Fruit fly (Drosophila melanogaster): ENCODE measurements around the gene colt.

colt gene

DNA sequence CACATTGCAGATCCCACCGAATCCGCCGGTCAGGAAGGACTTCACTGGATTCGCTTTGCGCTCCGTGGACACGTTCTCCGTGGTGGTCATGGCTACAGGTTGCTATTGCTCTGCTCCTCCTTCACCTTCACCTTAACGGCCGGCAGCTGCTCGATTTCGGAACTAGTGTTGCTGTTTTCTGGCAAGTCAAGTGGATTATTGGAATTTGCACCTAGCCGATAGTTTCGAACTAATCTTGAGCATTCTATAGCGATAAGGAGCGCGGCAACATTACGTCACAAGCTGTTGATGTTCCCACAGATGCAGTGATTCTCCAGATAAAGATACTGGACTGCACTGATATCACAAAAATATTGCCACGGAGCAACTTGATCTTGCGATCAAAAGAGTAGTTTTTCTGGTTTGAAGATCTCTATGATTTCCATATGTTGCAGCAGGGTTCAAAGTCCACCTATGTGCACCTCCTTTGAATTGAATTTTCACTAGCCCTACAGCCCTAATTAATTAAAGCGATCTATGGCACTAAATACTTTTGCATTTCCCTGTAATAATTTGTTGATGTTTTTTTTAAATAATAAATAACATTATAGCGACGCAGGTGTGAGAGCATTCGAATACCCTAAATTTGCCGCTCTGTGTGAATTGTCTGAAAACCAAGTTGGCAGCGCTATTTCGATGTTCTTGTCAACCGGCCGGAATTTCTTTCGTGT lies at the start of gene colt, which contains the start of gene HINT1:
TSS of gene colt (minus strand) at position 594 of the 710 bp plus-strand sequence.
TSS of gene HINT1 (plus strand) at position 660 of the 710 bp plus-strand sequence.
- TF ChIP-seq CTCF (optimal IDR thresholded peaks at IDR 0.05), result peak in 1 of 2 experiments; percentile 21
- TF ChIP-seq CG8478 (optimal IDR thresholded peaks at IDR 0.05), result no peak

DNA sequence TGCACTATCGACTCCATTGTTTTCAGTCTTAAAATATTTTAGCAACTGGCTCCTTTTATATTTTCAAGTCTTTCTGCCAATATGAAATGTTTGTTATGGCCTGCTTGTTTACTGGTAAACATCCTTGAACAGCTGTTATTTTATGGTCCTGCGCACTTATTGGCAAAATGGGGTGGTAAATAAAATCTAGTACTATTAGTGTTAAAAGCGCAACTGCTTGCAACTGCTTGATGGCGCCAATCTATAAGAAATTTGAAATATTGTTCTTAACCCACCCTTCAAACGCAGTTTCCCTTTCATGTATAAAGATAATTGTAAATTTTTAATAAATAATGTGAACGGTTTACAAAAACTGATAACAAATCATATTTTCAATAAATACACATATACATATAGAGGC lies 45.8 kb upstream of the colt start, which contains the start of gene G6P:
TSS of gene G6P (minus strand) at position 88 of the 400 bp plus-strand sequence.
- TF ChIP-seq CG8478 (optimal IDR thresholded peaks at IDR 0.05) (no peak), CTCF (optimal IDR thresholded peaks at IDR 0.05) (no peak)

DNA sequence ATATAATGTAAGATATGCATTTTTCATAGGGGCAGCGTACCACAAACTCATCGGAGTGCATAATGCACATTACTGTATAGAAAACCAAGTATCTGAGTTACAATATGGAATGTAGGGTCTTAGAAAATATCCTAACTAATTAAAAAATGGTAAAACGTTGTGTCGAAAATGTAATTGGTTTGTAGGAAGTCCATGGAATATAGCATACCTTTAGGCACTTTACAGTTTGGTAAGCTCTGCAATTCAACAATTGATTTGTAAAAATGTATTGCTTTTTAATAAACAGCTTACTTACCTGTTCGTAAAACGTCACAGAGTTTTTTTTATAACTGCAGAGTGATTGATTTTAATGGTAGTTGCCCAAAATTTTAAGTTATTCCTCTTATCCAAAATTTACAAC lies 42.3 kb upstream of the colt start, which contains the start of gene CG2964:
TSS of gene CG2964 (plus strand) at position 301 of the 400 bp plus-strand sequence.
- no peak for TF ChIP-seq CG8478 (optimal IDR thresholded peaks at IDR 0.05)
- TF ChIP-seq CTCF (optimal IDR thresholded peaks at IDR 0.05), result no peak

DNA sequence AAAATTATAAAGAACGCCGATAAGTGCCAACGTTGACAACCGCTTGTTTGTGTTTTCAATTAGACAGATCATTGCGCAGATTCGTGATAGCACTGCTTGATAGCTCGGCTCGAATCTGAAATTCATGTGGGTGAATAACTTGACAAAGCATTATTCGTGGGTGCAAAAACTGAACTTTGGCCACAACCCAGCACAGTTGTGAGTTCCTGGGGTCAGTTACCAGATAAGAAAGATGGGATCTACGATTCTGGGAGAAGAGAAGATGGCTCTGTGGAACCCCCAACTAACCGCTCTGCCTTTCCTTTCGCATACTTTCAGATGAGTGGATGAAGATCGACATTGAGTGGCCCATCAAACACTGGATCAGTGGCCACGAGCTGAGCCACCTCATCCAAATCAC lies 41.0 kb upstream of the colt start:
- no peak for TF ChIP-seq CTCF (optimal IDR thresholded peaks at IDR 0.05)
- no peak for TF ChIP-seq CG8478 (optimal IDR thresholded peaks at IDR 0.05)

DNA sequence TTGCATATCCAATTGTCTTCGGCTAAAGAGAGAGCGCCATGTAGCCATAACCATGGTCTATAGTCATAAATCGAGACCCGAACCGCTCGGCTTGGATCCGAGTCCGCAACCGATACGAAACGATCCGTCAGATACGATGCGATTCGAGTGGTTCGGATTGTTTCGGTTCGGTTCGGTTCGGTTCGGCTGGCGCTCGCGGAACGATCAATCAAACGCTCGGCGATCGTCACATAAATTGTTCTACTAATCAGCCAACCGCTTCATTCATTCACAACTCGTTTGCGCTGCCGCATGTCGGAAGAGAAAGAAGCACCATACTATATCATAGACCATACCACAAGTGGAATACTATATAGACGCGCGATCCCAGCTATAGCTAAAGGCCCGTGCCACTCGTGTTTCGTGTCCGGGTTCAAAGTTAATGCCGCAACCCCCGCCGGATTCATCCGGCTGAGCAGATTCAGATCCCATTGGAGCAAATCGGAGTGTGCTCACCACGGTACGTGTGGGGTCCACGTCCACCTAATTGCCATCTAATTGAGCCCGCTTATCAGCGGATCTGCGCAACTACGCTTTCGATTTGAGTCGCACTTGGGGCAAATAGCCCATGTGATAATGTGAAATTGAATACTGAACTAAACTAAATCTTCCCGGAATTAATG lies 38.3 kb upstream of the colt start:
- TF ChIP-seq CG8478 (optimal IDR thresholded peaks at IDR 0.05), result no peak
- TF ChIP-seq CTCF (optimal IDR thresholded peaks at IDR 0.05), result no peak

DNA sequence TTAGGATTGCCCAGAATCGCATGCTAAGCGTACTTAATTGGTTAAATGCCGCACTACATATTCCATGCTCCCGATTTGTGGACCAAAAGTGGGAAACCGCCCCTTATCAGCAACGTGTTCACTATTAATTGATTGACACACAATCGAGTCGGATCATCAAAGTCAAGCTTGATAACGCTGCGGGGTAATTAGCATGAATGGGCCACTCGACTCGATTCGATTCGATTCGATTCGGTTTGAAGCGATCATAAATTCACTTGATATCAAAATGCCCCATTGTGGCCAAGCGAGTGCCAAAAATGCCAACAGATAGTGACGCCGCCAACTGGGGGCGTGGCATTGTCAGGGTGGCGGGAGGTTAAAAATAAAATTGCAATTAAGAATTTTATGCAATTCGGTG lies 37.7 kb upstream of the colt start:
- TF ChIP-seq CG8478 (optimal IDR thresholded peaks at IDR 0.05), result no peak
- TF ChIP-seq CTCF (optimal IDR thresholded peaks at IDR 0.05), result no peak

DNA sequence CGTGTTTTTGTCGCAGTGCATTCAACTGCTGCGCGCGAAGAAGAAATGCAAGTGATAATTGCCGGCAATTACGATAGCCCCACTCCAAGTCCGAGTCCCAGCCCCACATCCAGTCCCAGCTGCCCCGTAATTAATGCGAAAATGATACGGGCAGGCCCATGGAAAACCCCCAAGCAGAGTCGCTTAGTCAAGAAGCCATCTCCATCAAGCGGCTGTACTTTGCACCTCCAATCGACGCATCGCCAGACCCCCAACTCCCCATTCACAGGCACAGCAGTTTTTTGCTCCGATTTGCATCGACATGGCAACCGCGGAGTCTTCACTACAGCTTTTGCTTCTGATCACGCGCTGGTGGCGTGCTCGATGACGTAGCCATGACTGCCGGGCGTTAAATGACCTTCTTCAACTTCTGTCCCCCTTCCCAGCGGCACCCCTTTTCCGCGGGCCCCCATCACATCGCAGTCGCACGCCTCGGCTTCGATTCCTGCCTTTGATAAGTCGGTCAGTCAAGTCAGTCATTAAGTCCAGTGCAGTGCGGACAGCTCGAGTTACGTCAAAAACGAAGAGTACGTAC lies 36.4 kb upstream of the colt start:
- no peak for TF ChIP-seq CG8478 (optimal IDR thresholded peaks at IDR 0.05)

DNA sequence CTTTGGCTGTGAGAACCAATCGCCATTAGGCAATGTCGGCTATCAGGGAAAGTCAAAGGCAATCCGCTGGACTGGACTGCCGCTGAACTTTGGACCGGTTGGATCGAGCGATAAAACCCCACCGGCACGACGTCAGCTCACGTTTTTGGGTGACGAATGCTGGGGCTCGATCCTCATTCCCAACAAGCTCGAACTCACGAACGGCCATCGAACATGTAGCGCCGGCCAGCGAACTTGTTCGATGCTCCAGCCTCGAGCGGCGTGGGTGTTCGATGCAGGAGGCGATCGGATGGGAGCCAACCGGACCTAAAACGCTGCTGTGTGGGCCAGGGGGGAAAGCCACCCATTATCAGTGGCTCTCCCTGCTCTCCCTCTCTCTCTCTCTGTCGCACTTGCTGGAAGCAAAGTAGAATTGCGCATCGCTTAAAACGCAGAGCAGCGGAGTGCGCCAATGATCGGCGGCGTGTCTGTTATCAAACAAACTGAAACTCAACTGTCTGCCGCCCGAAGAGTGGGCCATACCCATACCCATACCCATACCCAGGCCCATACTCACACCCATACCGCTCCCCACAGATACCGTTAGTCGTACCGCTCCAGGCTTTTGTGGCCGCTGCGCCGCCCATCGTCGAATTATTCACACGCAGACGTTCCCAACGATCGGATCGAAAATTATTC lies 34.9 kb upstream of the colt start, which contains the start of gene daw:
TSS of gene daw (plus strand) at position 628 of the 678 bp plus-strand sequence.
- TF ChIP-seq CTCF (optimal IDR thresholded peaks at IDR 0.05) (no peak), CG8478 (optimal IDR thresholded peaks at IDR 0.05) (no peak)

DNA sequence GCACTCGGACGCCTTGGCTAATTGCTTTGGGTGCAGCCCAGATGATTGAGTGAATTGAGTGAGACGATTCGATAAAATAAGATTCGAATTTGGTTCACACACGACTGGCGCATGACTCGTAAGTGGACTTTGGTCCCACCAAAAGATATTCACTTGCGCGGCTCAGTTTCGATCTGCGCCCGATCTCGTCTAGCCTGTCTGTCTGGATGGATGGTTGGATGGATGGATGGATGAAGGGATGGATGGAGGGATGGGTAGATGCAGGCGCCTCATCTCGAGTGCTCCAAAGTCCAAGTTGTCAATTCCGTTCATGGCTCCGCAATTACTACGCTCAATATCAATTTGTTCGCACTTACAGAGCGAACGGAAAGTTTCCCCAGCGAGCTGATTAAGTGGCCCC lies 32.7 kb upstream of the colt start:
- TF ChIP-seq CTCF (optimal IDR thresholded peaks at IDR 0.05), result no peak
- TF ChIP-seq CG8478 (optimal IDR thresholded peaks at IDR 0.05), result no peak

DNA sequence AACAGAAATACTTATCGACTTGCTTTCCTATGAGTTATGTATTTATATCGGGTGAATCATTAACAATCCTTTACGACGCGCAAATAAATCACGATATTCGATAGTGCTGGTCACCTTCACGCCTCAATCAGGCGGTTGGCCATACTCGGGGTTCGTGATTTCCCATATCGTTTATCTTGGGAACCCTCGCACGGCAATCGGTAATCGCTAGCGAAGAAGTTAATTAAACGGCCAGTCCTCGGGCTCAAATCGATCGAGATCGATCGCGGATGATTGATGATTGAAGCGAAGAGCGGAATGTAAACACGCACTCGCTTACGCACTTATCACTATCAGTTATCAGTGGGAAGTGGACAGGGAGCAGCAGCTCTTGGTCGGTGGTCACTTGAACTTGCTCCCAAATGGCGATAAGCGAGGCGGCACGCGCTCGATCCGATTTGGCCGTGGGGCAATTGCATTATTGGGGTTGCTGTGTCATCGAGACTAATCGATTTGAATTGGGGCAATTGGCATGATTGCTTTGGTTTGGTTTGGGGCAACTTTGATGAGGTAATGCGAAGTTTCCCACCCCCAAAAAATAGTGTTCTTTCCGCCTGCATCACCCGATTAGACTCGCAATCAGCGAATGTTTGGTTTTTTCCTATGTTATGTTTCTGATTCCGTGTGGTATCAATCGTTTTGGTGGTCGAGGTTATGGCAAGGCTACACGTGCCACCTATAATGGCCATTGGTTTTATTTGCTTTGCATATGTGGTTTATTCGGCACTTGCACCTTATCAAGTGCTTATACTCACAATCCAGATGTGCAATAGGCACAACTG lies 31.3 kb upstream of the colt start:
- no peak for TF ChIP-seq CTCF (optimal IDR thresholded peaks at IDR 0.05)
- no peak for TF ChIP-seq CG8478 (optimal IDR thresholded peaks at IDR 0.05)

DNA sequence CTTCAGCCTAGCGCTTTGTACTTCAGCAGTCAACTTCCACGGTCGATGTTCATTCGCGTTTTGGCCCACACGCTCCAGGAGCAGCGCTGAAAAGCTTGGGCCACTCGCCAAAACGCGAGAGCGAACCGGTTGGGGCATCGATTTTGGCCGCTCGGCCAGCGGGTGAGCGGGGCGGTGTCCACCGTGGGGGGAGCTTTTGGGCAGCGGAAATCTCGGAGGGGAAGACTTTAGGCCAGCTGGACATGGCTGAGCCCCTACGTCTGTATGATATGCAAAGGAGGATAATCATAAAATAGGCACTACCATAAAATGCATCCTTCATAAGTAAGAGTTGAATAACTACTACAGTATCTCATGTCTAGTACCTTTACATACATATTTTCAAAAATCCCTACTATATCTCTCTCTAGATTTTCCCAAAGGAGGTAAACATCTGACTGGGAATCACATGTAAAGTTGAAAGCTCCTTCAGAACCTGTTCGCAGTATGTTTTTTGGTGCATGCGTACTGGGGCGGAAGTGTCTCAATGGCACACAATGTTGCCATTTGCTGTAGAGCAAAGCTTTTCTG lies 30.1 kb upstream of the colt start, which contains the start of gene Syt1:
TSS of gene Syt1 (minus strand) at position 71 of the 570 bp plus-strand sequence.
- no peak for TF ChIP-seq CTCF (optimal IDR thresholded peaks at IDR 0.05)
- TF ChIP-seq CG8478 (optimal IDR thresholded peaks at IDR 0.05), result no peak

DNA sequence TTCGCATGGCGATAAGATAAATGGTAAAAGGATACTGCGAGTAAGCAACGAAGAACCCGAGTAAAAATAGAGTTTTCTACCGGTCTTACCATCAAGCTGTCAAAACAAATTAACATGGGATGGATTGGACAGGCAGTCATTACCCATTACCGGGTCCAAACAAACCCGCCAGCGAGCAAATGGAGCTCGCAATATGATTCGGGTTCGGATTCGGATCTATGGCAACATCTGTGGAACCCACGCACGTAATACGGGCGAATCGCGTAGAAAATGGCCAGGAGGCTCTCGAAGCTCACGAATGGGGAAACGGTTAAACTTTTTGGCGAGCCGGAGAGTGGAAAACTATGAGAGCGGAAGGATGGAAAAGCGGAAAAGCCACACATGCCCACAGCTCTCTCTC lies 27.3 kb upstream of the colt start:
- TF ChIP-seq CG8478 (optimal IDR thresholded peaks at IDR 0.05) (no peak), CTCF (optimal IDR thresholded peaks at IDR 0.05) (no peak)

DNA sequence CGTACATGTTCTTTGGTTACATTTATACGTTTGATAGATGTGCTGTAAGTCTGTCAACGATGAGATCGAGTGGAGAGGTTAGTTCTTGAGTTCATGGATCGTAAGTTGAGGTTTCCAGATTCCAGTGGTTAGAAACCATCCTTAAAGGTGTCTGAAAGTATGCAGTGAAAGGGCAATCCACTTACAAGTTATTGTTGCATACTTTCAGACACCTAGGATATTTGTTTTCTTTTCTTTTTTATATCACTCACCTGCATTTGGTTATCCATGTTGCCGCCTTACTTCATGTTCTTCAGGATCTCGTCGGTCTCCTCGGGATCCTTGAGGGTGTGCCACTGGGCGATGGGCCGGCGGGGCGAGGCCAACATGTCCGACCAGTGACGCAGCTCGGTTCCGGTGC lies 12.9 kb upstream of the colt start:
- TF ChIP-seq CTCF (optimal IDR thresholded peaks at IDR 0.05) (no peak), CG8478 (optimal IDR thresholded peaks at IDR 0.05) (no peak)

DNA sequence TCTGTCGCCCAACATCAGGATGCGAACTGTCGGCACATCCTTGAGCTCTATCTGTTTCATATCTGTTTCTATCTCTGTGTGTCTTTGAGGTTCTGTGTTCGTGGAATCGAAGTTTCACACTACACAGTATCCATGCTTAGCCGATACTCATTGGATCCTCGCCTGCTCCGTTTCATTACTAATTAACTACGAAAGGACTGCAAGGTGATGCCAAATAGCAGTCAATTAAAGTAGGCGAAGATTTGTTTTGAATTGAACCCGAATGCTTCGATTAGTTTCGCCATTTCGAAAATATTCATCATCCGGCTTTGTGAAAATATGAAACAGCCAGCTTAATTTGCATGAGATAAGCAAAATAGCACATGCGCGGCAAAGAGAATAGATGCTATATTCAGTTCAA lies 1.8 kb upstream of the colt start, which contains the start of gene CG15399:
TSS of gene CG15399 (minus strand) at position 101 of the 400 bp plus-strand sequence.
- TF ChIP-seq CG8478 (optimal IDR thresholded peaks at IDR 0.05) (no peak), CTCF (optimal IDR thresholded peaks at IDR 0.05) (no peak)

Data from S2 (cell line).